Worm (Caenorhabditis elegans) whole organism, mixed stage, embryonic: ENCODE measurements around the gene abu-1.

Experiments used
- M03D4.4 ChIP-seq: sonication (generic microtip); optimal IDR thresholded peaks from 2 replicates; lab custom pipeline; 2017; ENCODE audit warnings: mild to moderate bottlenecking, missing genetic modification characterization, missing compliant biosample characterization
- bed-3 ChIP-seq: fragments of 200-800 bp; sonication (Bioruptor generic); optimal IDR thresholded peaks from 3 replicates; lab custom pipeline; 2018; ENCODE audit warnings: mild to moderate bottlenecking, missing genetic modification characterization, moderate library complexity, missing compliant biosample characterization
- blmp-1 ChIP-seq: fragments of 150-350 bp; optimal IDR thresholded peaks from 2 replicates; lab custom pipeline; 2014; ENCODE audit warnings: missing biosample characterization, missing genetic modification characterization
- ceh-39 ChIP-seq: fragments of 150-350 bp; optimal IDR thresholded peaks from 2 replicates; lab custom pipeline; 2014; ENCODE audit warnings: missing biosample characterization, missing genetic modification characterization
- ceh-43 ChIP-seq: fragments of 200-800 bp; sonication (Bioruptor generic); optimal IDR thresholded peaks from 2 replicates; lab custom pipeline; 2018; ENCODE audit warnings: mild to moderate bottlenecking, missing genetic modification characterization, moderate library complexity, missing compliant biosample characterization
- ceh-83 ChIP-seq: fragments of 200-800 bp; sonication (Bioruptor generic); optimal IDR thresholded peaks from 2 replicates; lab custom pipeline; 2018; ENCODE audit warnings: mild to moderate bottlenecking, missing genetic modification characterization, missing compliant biosample characterization
- ces-1 ChIP-seq: fragments of 150-350 bp; optimal IDR thresholded peaks from 2 replicates; lab custom pipeline; 2014; ENCODE audit warnings: missing biosample characterization, missing genetic modification reagents, missing genetic modification characterization
- cnd-1 ChIP-seq: fragments of 200-800 bp; sonication (Bioruptor generic); optimal IDR thresholded peaks from 2 replicates; lab custom pipeline; 2018; ENCODE audit warnings: mild to moderate bottlenecking, missing genetic modification characterization, missing compliant biosample characterization
- drap-1 ChIP-seq: fragments of 200-800 bp; sonication (Bioruptor generic); optimal IDR thresholded peaks from 3 replicates; lab custom pipeline; 2018; ENCODE audit warnings: mild to moderate bottlenecking, missing genetic modification characterization, missing compliant biosample characterization
- elt-1 ChIP-seq: sonication (generic microtip); optimal IDR thresholded peaks from 2 replicates; lab custom pipeline; 2017; ENCODE audit warnings: missing genetic modification characterization, mild to moderate bottlenecking, missing compliant biosample characterization, antibody characterized with exemption, moderate library complexity, borderline replicate concordance; ENCODE audit not compliant: insufficient read depth
- flh-1 ChIP-seq: fragments of 200-800 bp; sonication (Bioruptor generic); optimal IDR thresholded peaks from 2 replicates; lab custom pipeline; 2018; ENCODE audit warnings: mild to moderate bottlenecking, missing genetic modification characterization, moderate library complexity, missing compliant biosample characterization
- ham-2 ChIP-seq: fragments of 200-800 bp; sonication (Bioruptor generic); optimal IDR thresholded peaks from 2 replicates; lab custom pipeline; 2018; ENCODE audit warnings: mild to moderate bottlenecking, missing genetic modification characterization, missing compliant biosample characterization
- hlh-1 ChIP-seq: fragments of 150-350 bp; optimal IDR thresholded peaks from 2 replicates; lab custom pipeline; 2014; ENCODE audit warnings: missing biosample characterization, missing genetic modification reagents, missing genetic modification characterization
- lin-13 ChIP-seq: fragments of 150-350 bp; optimal IDR thresholded peaks from 2 replicates; lab custom pipeline; 2014; ENCODE audit warnings: missing biosample characterization, missing genetic modification characterization
- lin-32 ChIP-seq: fragments of 200-800 bp; sonication (Bioruptor generic); optimal IDR thresholded peaks from 2 replicates; lab custom pipeline; 2018; ENCODE audit warnings: mild to moderate bottlenecking, missing genetic modification characterization, missing compliant biosample characterization
- lsy-2 ChIP-seq: fragments of 150-350 bp; optimal IDR thresholded peaks from 2 replicates; lab custom pipeline; 2014; ENCODE audit warnings: missing biosample characterization, missing genetic modification characterization
- mab-5 ChIP-seq: fragments of 150-350 bp; optimal IDR thresholded peaks from 2 replicates; lab custom pipeline; 2014; ENCODE audit warnings: missing biosample characterization, missing genetic modification characterization
- mep-1 ChIP-seq: fragments of 150-350 bp; optimal IDR thresholded peaks from 2 replicates; lab custom pipeline; 2017; ENCODE audit warnings: missing biosample characterization, missing genetic modification reagents, missing genetic modification characterization, inconsistent platforms
- mls-2 ChIP-seq: sonication (generic microtip); optimal IDR thresholded peaks from 2 replicates; lab custom pipeline; 2016; ENCODE audit warnings: mild to moderate bottlenecking, missing genetic modification characterization, moderate library complexity, missing compliant biosample characterization
- nhr-12 ChIP-seq: fragments of 150-350 bp; optimal IDR thresholded peaks from 2 replicates; lab custom pipeline; 2014; ENCODE audit warnings: missing biosample characterization, missing genetic modification characterization
- nhr-2 ChIP-seq: fragments of 150-350 bp; optimal IDR thresholded peaks from 2 replicates; lab custom pipeline; 2014; ENCODE audit warnings: missing biosample characterization, missing genetic modification characterization
- nhr-237 ChIP-seq: fragments of 150-350 bp; optimal IDR thresholded peaks from 2 replicates; lab custom pipeline; 2014; ENCODE audit warnings: missing biosample characterization, missing genetic modification characterization
- nhr-28 ChIP-seq: fragments of 150-350 bp; optimal IDR thresholded peaks from 2 replicates; lab custom pipeline; 2014; ENCODE audit warnings: missing biosample characterization, missing genetic modification characterization
- nhr-76 ChIP-seq: sonication (generic microtip); optimal IDR thresholded peaks from 2 replicates; lab custom pipeline; 2017; ENCODE audit warnings: missing biosample characterization, missing genetic modification characterization
- pha-4 ChIP-seq: fragments of 150-350 bp; optimal IDR thresholded peaks from 2 replicates; lab custom pipeline; 2018; ENCODE audit warnings: missing biosample characterization, missing genetic modification reagents, missing genetic modification characterization
- sem-2 ChIP-seq: fragments of 200-800 bp; sonication (Bioruptor generic); optimal IDR thresholded peaks from 2 replicates; lab custom pipeline; 2018; ENCODE audit warnings: mild to moderate bottlenecking, missing genetic modification characterization, missing compliant biosample characterization
- snpc-4 ChIP-seq: fragments of 150-350 bp; optimal IDR thresholded peaks from 2 replicates; lab custom pipeline; 2014; ENCODE audit warnings: missing biosample characterization, missing genetic modification characterization
- sptf-1 ChIP-seq: sonication (generic microtip); optimal IDR thresholded peaks from 2 replicates; lab custom pipeline; 2017; ENCODE audit warnings: mild to moderate bottlenecking, missing genetic modification characterization, moderate library complexity, missing compliant biosample characterization
- tbx-8 ChIP-seq: fragments of 200-800 bp; sonication (Bioruptor generic); optimal IDR thresholded peaks from 2 replicates; lab custom pipeline; 2018; ENCODE audit warnings: mild to moderate bottlenecking, missing genetic modification characterization, moderate library complexity, missing compliant biosample characterization
- unc-120 ChIP-seq: sonication (generic microtip); optimal IDR thresholded peaks from 2 replicates; lab custom pipeline; 2017; ENCODE audit warnings: missing genetic modification characterization, missing compliant biosample characterization; ENCODE audit not compliant: poor library complexity, severe bottlenecking
- unc-39 ChIP-seq: fragments of 150-350 bp; optimal IDR thresholded peaks from 2 replicates; lab custom pipeline; 2014; ENCODE audit warnings: missing biosample characterization, missing genetic modification characterization
- zip-8 ChIP-seq: fragments of 150-350 bp; optimal IDR thresholded peaks from 2 replicates; lab custom pipeline; 2014; ENCODE audit warnings: missing biosample characterization, missing genetic modification characterization
- ztf-11 ChIP-seq: fragments of 150-350 bp; optimal IDR thresholded peaks from 2 replicates; lab custom pipeline; 2014; ENCODE audit warnings: missing biosample characterization, missing genetic modification characterization

abu-1 gene

ce11 chrV:10393708-10394107 is 12.1 kb upstream of the abu-1 start:
- no peak for TF ChIP-seq ces-1 (GFP tag; lab: Kevin White, UChicago)
- TF ChIP-seq nhr-28 (tag; lab: Kevin White, UChicago): no peak
- no peak for TF ChIP-seq ham-2 (GFP tag; lab: Kevin White, UChicago)
- no peak for TF ChIP-seq sptf-1
- no peak for TF ChIP-seq mep-1
- TF ChIP-seq cnd-1 (tag; lab: Kevin White, UChicago): no peak
- TF ChIP-seq snpc-4: no peak
- no peak for TF ChIP-seq ztf-11 (tag; lab: Kevin White, UChicago)
- TF ChIP-seq zip-8 (tag; lab: Kevin White, UChicago): no peak
- TF ChIP-seq nhr-76 (tag; lab: Kevin White, UChicago): no peak
- TF ChIP-seq unc-120: no peak
- TF ChIP-seq blmp-1: no peak
- no peak for TF ChIP-seq bed-3 (GFP tag; lab: Kevin White, UChicago)
- TF ChIP-seq M03D4.4: no peak
- no peak for TF ChIP-seq ceh-83 (GFP tag; lab: Kevin White, UChicago)
- no peak for TF ChIP-seq nhr-237 (tag; lab: Kevin White, UChicago)
- TF ChIP-seq ceh-43 (GFP tag; lab: Kevin White, UChicago): no peak
- no peak for TF ChIP-seq nhr-12 (tag; lab: Kevin White, UChicago)
- TF ChIP-seq, all 35 proteins: peak for 0

- no peak for TF ChIP-seq nhr-237 (tag; lab: Kevin White, UChicago)
- no peak for TF ChIP-seq nhr-2
- TF ChIP-seq elt-1 (tag; lab: Kevin White, UChicago): no peak
- no peak for TF ChIP-seq lin-32 (GFP tag; lab: Kevin White, UChicago)
Measured at ce11 chrV:10388318-10388717, 6.7 kb upstream of the abu-1 start, which contains the start of gene AC3.5. TSS of gene AC3.5 (plus strand) at chrV:10388527.

ce11 chrV:10387412-10387811 is 5.8 kb upstream of the abu-1 start:
- TF ChIP-seq M03D4.4: no peak
- no peak for TF ChIP-seq lin-13 (tag; lab: Kevin White, UChicago)
- TF ChIP-seq tbx-8 (GFP tag; lab: Kevin White, UChicago): no peak
- no peak for TF ChIP-seq ceh-39 (tag; lab: Kevin White, UChicago)
- TF ChIP-seq lsy-2: no peak
- no peak for TF ChIP-seq lin-32 (GFP tag; lab: Kevin White, UChicago)

- TF ChIP-seq nhr-28 (tag; lab: Kevin White, UChicago) (no peak), M03D4.4 (no peak), mab-5 (no peak), ceh-39 (tag; lab: Kevin White, UChicago) (no peak), sem-2 (GFP tag; lab: Kevin White, UChicago) (no peak), unc-39 (no peak), ceh-83 (GFP tag; lab: Kevin White, UChicago) (no peak), nhr-12 (tag; lab: Kevin White, UChicago) (no peak), mls-2 (tag; lab: Kevin White, UChicago) (no peak), unc-120 (no peak), nhr-237 (tag; lab: Kevin White, UChicago) (no peak), ham-2 (GFP tag; lab: Kevin White, UChicago) (no peak), lin-32 (GFP tag; lab: Kevin White, UChicago) (no peak), zip-8 (tag; lab: Kevin White, UChicago) (no peak), tbx-8 (GFP tag; lab: Kevin White, UChicago) (no peak), blmp-1 (no peak), mep-1 (no peak)
- TF ChIP-seq, all 35 proteins: peak for 0
Measured at ce11 chrV:10383950-10384349, 2.3 kb upstream of the abu-1 start, which contains the start of gene spe-10. TSS of gene spe-10 (plus strand) at chrV:10384250.

ce11 chrV:10382142-10382541 is 516 bp upstream of the abu-1 start, which contains the start of gene pqn-2:
TSS of gene pqn-2 (plus strand) at chrV:10382442.
- TF ChIP-seq pha-4 (tag; lab: Kevin White, UChicago) (no peak), blmp-1 (no peak), sem-2 (GFP tag; lab: Kevin White, UChicago) (no peak), ceh-83 (GFP tag; lab: Kevin White, UChicago) (no peak), drap-1 (GFP tag; lab: Kevin White, UChicago) (no peak), flh-1 (no peak), tbx-8 (GFP tag; lab: Kevin White, UChicago) (no peak), nhr-237 (tag; lab: Kevin White, UChicago) (no peak), lin-32 (GFP tag; lab: Kevin White, UChicago) (no peak), bed-3 (GFP tag; lab: Kevin White, UChicago) (no peak), snpc-4 (no peak), ces-1 (GFP tag; lab: Kevin White, UChicago) (no peak), hlh-1 (tag; lab: Kevin White, UChicago) (no peak), lsy-2 (no peak), elt-1 (tag; lab: Kevin White, UChicago) (no peak)
